Worm (Caenorhabditis elegans): ENCODE results near the gene erd-2.2.

Gene erd-2.2

ce11 chrIII:5942104-5942503, 35.3 kb downstream of the erd-2.2 start:
- TF ChIP-seq elt-3 (tag; optimal IDR thresholded peaks at IDR 0.05) (no peak), fos-1 (tag; optimal IDR thresholded peaks at IDR 0.05) (no peak), lsy-2 (tag; optimal IDR thresholded peaks at IDR 0.05) (no peak), blmp-1 (tag; optimal IDR thresholded peaks at IDR 0.05; ENCODE audit: insufficient read depth) (no peak), sma-3 (GFP tag; optimal IDR thresholded peaks at IDR 0.05) (no peak), nhr-129 (tag; optimal IDR thresholded peaks at IDR 0.05) (no peak), unc-62 (GFP tag; optimal IDR thresholded peaks at IDR 0.05) (no peak)

- no peak for TF ChIP-seq zag-1 (tag; optimal IDR thresholded peaks at IDR 0.05)
- no peak for TF ChIP-seq mbf-1 (tag; optimal IDR thresholded peaks at IDR 0.05)
- no peak for TF ChIP-seq ZK546.5 (tag; optimal IDR thresholded peaks at IDR 0.05)
- TF ChIP-seq sem-4 (tag; optimal IDR thresholded peaks at IDR 0.05): peak; percentile 50
- TF ChIP-seq F13H6.1 (tag; optimal IDR thresholded peaks at IDR 0.05): peak; percentile 22
- TF ChIP-seq nhr-25 (tag; optimal IDR thresholded peaks at IDR 0.05): peak; percentile 62
- TF ChIP-seq nhr-21 (tag; optimal IDR thresholded peaks at IDR 0.05): peak; percentile 92
- no peak for TF ChIP-seq R02D3.7 (tag; optimal IDR thresholded peaks at IDR 0.05)
- TF ChIP-seq egl-27 (tag; optimal IDR thresholded peaks at IDR 0.05): no peak
- peak; percentile 11 for TF ChIP-seq unc-55 (GFP tag; optimal IDR thresholded peaks at IDR 0.05)
- no peak for TF ChIP-seq mab-5 (tag; optimal IDR thresholded peaks at IDR 0.05)
- TF ChIP-seq lsy-2 (tag; optimal IDR thresholded peaks at IDR 0.05): peak in 1 of 2 experiments; percentile 45
- peak; percentile 34 for TF ChIP-seq Y55F3AM.14 (GFP tag; optimal IDR thresholded peaks at IDR 0.05)
- TF ChIP-seq ceh-16 (tag; optimal IDR thresholded peaks at IDR 0.05): no peak
- TF ChIP-seq skn-1 (tag; optimal IDR thresholded peaks at IDR 0.05): peak; percentile 67
- TF ChIP-seq nhr-12 (tag; optimal IDR thresholded peaks at IDR 0.05): peak; percentile 17
- TF ChIP-seq nhr-6 (tag; optimal IDR thresholded peaks at IDR 0.05): peak; percentile 30
- peak; percentile 61 for TF ChIP-seq nhr-129 (tag; optimal IDR thresholded peaks at IDR 0.05)
- TF ChIP-seq lin-39 (tag; optimal IDR thresholded peaks at IDR 0.05): no peak
- no peak for TF ChIP-seq elt-3 (tag; optimal IDR thresholded peaks at IDR 0.05)
- no peak for TF ChIP-seq nhr-23 (tag; optimal IDR thresholded peaks at IDR 0.05)
- no peak for TF ChIP-seq mdl-1 (tag; optimal IDR thresholded peaks at IDR 0.05)
- no peak for TF ChIP-seq alr-1 (tag; optimal IDR thresholded peaks at IDR 0.05)
- TF ChIP-seq nhr-10 (tag; optimal IDR thresholded peaks at IDR 0.05): no peak
- TF ChIP-seq aly-2 (tag; optimal IDR thresholded peaks at IDR 0.05): peak; percentile 27
- TF ChIP-seq crh-2 (tag; optimal IDR thresholded peaks at IDR 0.05): peak; percentile 61
- TF ChIP-seq lin-13 (GFP tag; optimal IDR thresholded peaks at IDR 0.05): peak; percentile 61
- no peak for TF ChIP-seq lin-11 (tag; optimal IDR thresholded peaks at IDR 0.05)
- TF ChIP-seq nhr-237 (tag; optimal IDR thresholded peaks at IDR 0.05): no peak
- TF ChIP-seq unc-62 (GFP tag; optimal IDR thresholded peaks at IDR 0.05): no peak
- TF ChIP-seq ztf-4 (tag; optimal IDR thresholded peaks at IDR 0.05): peak; percentile 16
- TF ChIP-seq ama-1 (optimal IDR thresholded peaks at IDR 0.05): peak; percentile 87
- TF ChIP-seq ztf-11 (tag; optimal IDR thresholded peaks at IDR 0.05): no peak
- no peak for TF ChIP-seq unc-39 (tag; optimal IDR thresholded peaks at IDR 0.05)
- TF ChIP-seq nhr-77 (tag; optimal IDR thresholded peaks at IDR 0.05): no peak
- TF ChIP-seq ceh-82 (tag; optimal IDR thresholded peaks at IDR 0.05): no peak
- peak; percentile 63 for TF ChIP-seq sma-3 (GFP tag; optimal IDR thresholded peaks at IDR 0.05)
- TF ChIP-seq nhr-11 (tag; optimal IDR thresholded peaks at IDR 0.05): no peak
- TF ChIP-seq elt-1 (tag; optimal IDR thresholded peaks at IDR 0.05): no peak
- TF ChIP-seq C34F6.9 (tag; optimal IDR thresholded peaks at IDR 0.05): peak; percentile 14
- no peak for TF ChIP-seq snpc-4 (tag; optimal IDR thresholded peaks at IDR 0.05)
- TF ChIP-seq peb-1 (tag; optimal IDR thresholded peaks at IDR 0.05): no peak
- peak; percentile 34 for TF ChIP-seq gmeb-1 (tag; optimal IDR thresholded peaks at IDR 0.05)
- TF ChIP-seq blmp-1 (tag; optimal IDR thresholded peaks at IDR 0.05; ENCODE audit: insufficient read depth): peak; percentile 32
- TF ChIP-seq fos-1 (tag; optimal IDR thresholded peaks at IDR 0.05): no peak
- TF ChIP-seq dmd-4 (tag; optimal IDR thresholded peaks at IDR 0.05): no peak
- TF ChIP-seq sma-9 (GFP tag; optimal IDR thresholded peaks at IDR 0.05): peak; percentile 9
- no peak for TF ChIP-seq sma-9 (tag; optimal IDR thresholded peaks at IDR 0.05)
- TF ChIP-seq ztf-1 (GFP tag; conservative IDR thresholded peaks at IDR 0.05): no peak
These were observed 36.7 kb downstream of the erd-2.2 start for ce11 chrIII:5943368-5944180.
